Fruit fly (Drosophila melanogaster) whole organism, embryonic: Measurements from ENCODE around the gene Bub1.

ENCODE experiments used
- Asciz ChIP-seq: fragments of 200-800 bp; sonication (Bioruptor generic); optimal IDR thresholded peaks from 2 replicates; lab custom pipeline; 2017; ENCODE audit warnings: missing biosample characterization, mild to moderate bottlenecking, missing genetic modification characterization, missing genetic modification reagents
- CG10543 ChIP-seq: fragments of 200-800 bp; sonication (Bioruptor generic); optimal IDR thresholded peaks from 3 replicates; lab custom pipeline; 2017; ENCODE audit warnings: missing biosample characterization, mild to moderate bottlenecking, missing genetic modification characterization, moderate library complexity
- CG12236 ChIP-seq: fragments of 200-800 bp; sonication (Bioruptor generic); optimal IDR thresholded peaks from 2 replicates; lab custom pipeline; 2016; ENCODE audit warnings: missing biosample characterization, missing genetic modification characterization
- CG12391 ChIP-seq: fragments of 200-800 bp; sonication (Bioruptor generic); optimal IDR thresholded peaks from 3 replicates; lab custom pipeline; 2018; ENCODE audit warnings: missing biosample characterization, mild to moderate bottlenecking, missing genetic modification characterization, moderate library complexity
- CG12744 ChIP-seq: fragments of 200-800 bp; sonication (Bioruptor generic); optimal IDR thresholded peaks from 2 replicates; lab custom pipeline; 2016; ENCODE audit warnings: missing biosample characterization, missing genetic modification characterization
- CG12942 ChIP-seq: fragments of 200-800 bp; sonication (Bioruptor generic); optimal IDR thresholded peaks from 3 replicates; lab custom pipeline; 2016; ENCODE audit warnings: missing biosample characterization, missing genetic modification characterization
- CG13424 ChIP-seq: fragments of 200-800 bp; sonication (Bioruptor generic); optimal IDR thresholded peaks from 2 replicates; lab custom pipeline; 2019; ENCODE audit warnings: missing biosample characterization, mild to moderate bottlenecking, missing genetic modification characterization, moderate library complexity
- CG14710 ChIP-seq: fragments of 200-800 bp; sonication (Bioruptor generic); optimal IDR thresholded peaks from 3 replicates; lab custom pipeline; 2019; ENCODE audit warnings: missing biosample characterization, mild to moderate bottlenecking, missing genetic modification characterization, moderate library complexity
- CG15073 ChIP-seq: fragments of 200-800 bp; sonication (Bioruptor generic); optimal IDR thresholded peaks from 2 replicates; lab custom pipeline; 2016; ENCODE audit warnings: missing biosample characterization, missing genetic modification characterization
- CG1647 ChIP-seq: fragments of 200-800 bp; sonication (Bioruptor generic); optimal IDR thresholded peaks from 3 replicates; lab custom pipeline; 2016; ENCODE audit warnings: missing biosample characterization, missing genetic modification characterization
- CG17568 ChIP-seq: fragments of 200-800 bp; sonication (Bioruptor generic); optimal IDR thresholded peaks from 2 replicates; lab custom pipeline; 2018; ENCODE audit warnings: missing biosample characterization, mild to moderate bottlenecking, missing genetic modification characterization, moderate library complexity
- CG2889 ChIP-seq: fragments of 200-800 bp; sonication (Bioruptor generic); IDR thresholded peaks from 3 replicates; pipeline ENCODE4 v1.3.6; 2022; ENCODE audit warnings: missing biosample characterization, missing genetic modification characterization
- CG33213 ChIP-seq: fragments of 200-800 bp; sonication (Bioruptor generic); optimal IDR thresholded peaks from 3 replicates; lab custom pipeline; 2016; ENCODE audit warnings: missing biosample characterization, missing genetic modification characterization
- CG34422 ChIP-seq: fragments of 200-800 bp; sonication (Bioruptor generic); IDR thresholded peaks from 3 replicates; pipeline ENCODE4 v1.3.6; 2022; ENCODE audit warnings: missing biosample characterization, missing genetic modification characterization
- CG4282 ChIP-seq: fragments of 200-800 bp; sonication (Bioruptor generic); optimal IDR thresholded peaks from 2 replicates; lab custom pipeline; 2016; ENCODE audit warnings: missing biosample characterization, missing genetic modification characterization
- CG4730 ChIP-seq: fragments of 200-800 bp; sonication (Bioruptor generic); IDR thresholded peaks from 2 replicates; pipeline ENCODE4 v1.3.6; 2022; ENCODE audit warnings: missing biosample characterization, missing genetic modification characterization
- CG7357 ChIP-seq: fragments of 200-800 bp; sonication (Bioruptor generic); IDR thresholded peaks from 3 replicates; pipeline ENCODE4 v1.3.6; 2022; ENCODE audit warnings: missing biosample characterization, missing genetic modification characterization
- CG9609 ChIP-seq: fragments of 200-800 bp; sonication (Bioruptor generic); optimal IDR thresholded peaks from 3 replicates; lab custom pipeline; 2016; ENCODE audit warnings: missing biosample characterization, missing genetic modification characterization
- CG9817 ChIP-seq: fragments of 200-800 bp; sonication (Bioruptor generic); optimal IDR thresholded peaks from 2 replicates; lab custom pipeline; 2018; ENCODE audit warnings: missing biosample characterization, mild to moderate bottlenecking, missing genetic modification characterization, moderate library complexity
- Dek ChIP-seq: fragments of 200-800 bp; sonication (Bioruptor generic); optimal IDR thresholded peaks from 3 replicates; lab custom pipeline; 2019; ENCODE audit warnings: missing biosample characterization, mild to moderate bottlenecking, missing genetic modification characterization, moderate library complexity
- Doc3 ChIP-seq: fragments of 200-800 bp; sonication (Bioruptor generic); IDR thresholded peaks from 3 replicates; pipeline ENCODE4 v1.3.6; 2022; ENCODE audit warnings: missing biosample characterization, missing genetic modification characterization; ENCODE audit not compliant: partially characterized antibody
- Ets97D ChIP-seq: fragments of 200-800 bp; sonication (Bioruptor generic); optimal IDR thresholded peaks from 3 replicates; lab custom pipeline; 2016; ENCODE audit warnings: missing biosample characterization, missing genetic modification characterization
- Fer2 ChIP-seq: fragments of 200-800 bp; sonication (Bioruptor generic); optimal IDR thresholded peaks from 2 replicates; lab custom pipeline; 2018; ENCODE audit warnings: missing biosample characterization, mild to moderate bottlenecking, missing genetic modification characterization, moderate library complexity
- Fer3 ChIP-seq: fragments of 200-800 bp; sonication (Bioruptor generic); optimal IDR thresholded peaks from 2 replicates; lab custom pipeline; 2018; ENCODE audit warnings: missing biosample characterization, mild to moderate bottlenecking, missing genetic modification characterization, moderate library complexity
- HHEX ChIP-seq: fragments of 200-800 bp; sonication (Bioruptor generic); optimal IDR thresholded peaks from 3 replicates; lab custom pipeline; 2017; ENCODE audit warnings: missing biosample characterization, mild to moderate bottlenecking, missing genetic modification characterization, missing genetic modification reagents
- HLHmδ ChIP-seq: fragments of 200-800 bp; sonication (Bioruptor generic); optimal IDR thresholded peaks from 2 replicates; lab custom pipeline; 2018; ENCODE audit warnings: missing biosample characterization, mild to moderate bottlenecking, missing genetic modification characterization, moderate library complexity
- Lim3 ChIP-seq: fragments of 200-800 bp; sonication (Bioruptor generic); IDR thresholded peaks from 2 replicates; pipeline ENCODE4 v1.3.6; 2022; ENCODE audit warnings: missing biosample characterization, missing genetic modification characterization
- Med ChIP-seq: fragments of 200-800 bp; sonication (Bioruptor generic); peaks from one replicate; lab custom pipeline; 2016; ENCODE audit warnings: missing biosample characterization, missing genetic modification characterization, mild to moderate bottlenecking, inconsistent platforms, moderate library complexity
- Meics ChIP-seq: fragments of 200-800 bp; sonication (Bioruptor generic); optimal IDR thresholded peaks from 2 replicates; lab custom pipeline; 2017; ENCODE audit warnings: missing biosample characterization, mild to moderate bottlenecking, missing genetic modification characterization
- Oaz ChIP-seq: fragments of 200-800 bp; sonication (Bioruptor generic); IDR thresholded peaks from 2 replicates; pipeline ENCODE4 v1.3.6; 2022; ENCODE audit warnings: missing biosample characterization, missing genetic modification characterization
- Sox100B ChIP-seq: fragments of 200-800 bp; sonication (Bioruptor generic); optimal IDR thresholded peaks from 3 replicates; lab custom pipeline; 2018; ENCODE audit warnings: missing biosample characterization, mild to moderate bottlenecking, missing genetic modification characterization
- az2 ChIP-seq: fragments of 200-800 bp; sonication (Bioruptor generic); optimal IDR thresholded peaks from 3 replicates; lab custom pipeline; 2016; ENCODE audit warnings: missing biosample characterization, missing genetic modification characterization
- bbx ChIP-seq: fragments of 200-800 bp; sonication (Bioruptor generic); IDR thresholded peaks from 2 replicates; pipeline ENCODE4 v1.3.6; 2022; ENCODE audit warnings: missing biosample characterization, missing genetic modification characterization; ENCODE audit not compliant: partially characterized antibody
- en ChIP-seq: fragments of 200-800 bp; sonication (Bioruptor generic); optimal IDR thresholded peaks from 2 replicates; lab custom pipeline; 2016; ENCODE audit warnings: missing biosample characterization, missing genetic modification characterization
- fd3F ChIP-seq: fragments of 200-800 bp; sonication (Bioruptor generic); optimal IDR thresholded peaks from 2 replicates; lab custom pipeline; 2018; ENCODE audit warnings: missing biosample characterization, mild to moderate bottlenecking, missing genetic modification characterization, moderate library complexity
- fd96Cb ChIP-seq: fragments of 200-800 bp; sonication (Bioruptor generic); optimal IDR thresholded peaks from 2 replicates; lab custom pipeline; 2018; ENCODE audit warnings: missing biosample characterization, mild to moderate bottlenecking, missing genetic modification characterization, moderate library complexity
- fru ChIP-seq: fragments of >200 bp; optimal IDR thresholded peaks from 2 replicates; lab custom pipeline; 2017
- inv ChIP-seq: fragments of 200-800 bp; sonication (Bioruptor generic); IDR thresholded peaks from 2 replicates; pipeline ENCODE4 v1.3.6; 2022; ENCODE audit warnings: missing biosample characterization, missing genetic modification characterization; ENCODE audit not compliant: partially characterized antibody
- ken ChIP-seq: fragments of 200-800 bp; sonication (Bioruptor generic); IDR thresholded peaks from 3 replicates; pipeline ENCODE4 v1.3.6; 2022; ENCODE audit warnings: missing biosample characterization, missing genetic modification characterization
- lilli ChIP-seq: fragments of 200-800 bp; sonication (Bioruptor generic); optimal IDR thresholded peaks from 3 replicates; lab custom pipeline; 2016; ENCODE audit warnings: missing biosample characterization, missing genetic modification characterization
- nerfin-1 ChIP-seq: fragments of 200-800 bp; sonication (Bioruptor generic); optimal IDR thresholded peaks from 3 replicates; lab custom pipeline; 2019; ENCODE audit warnings: missing biosample characterization, mild to moderate bottlenecking, missing genetic modification characterization, moderate library complexity
- pan ChIP-seq, 4 experiments: fragments of >200 bp in 3 of 4; fragments of 200-800 bp in 1 of 4; sonication (Bioruptor generic) in 1 of 4; optimal IDR thresholded peaks in 3 of 4; IDR thresholded peaks in 1 of 4; 2 replicates each; pipeline versions ENCODE4 v1.3.6 to Lab custom; 2017 to 2022; ENCODE audit warnings: missing biosample characterization in 2 of 4, missing genetic modification characterization in 2 of 4, mixed read lengths in 1 of 4
- pnt ChIP-seq: fragments of 200-800 bp; sonication (Bioruptor generic); optimal IDR thresholded peaks from 3 replicates; lab custom pipeline; 2016; ENCODE audit warnings: missing biosample characterization, missing genetic modification characterization
- sc ChIP-seq, 3 experiments: fragments of >200 bp in 2 of 3; fragments of 200-800 bp in 1 of 3; sonication (Bioruptor generic) in 1 of 3; optimal IDR thresholded peaks; 2 replicates in 2 of 3; 3 replicates in 1 of 3; lab custom pipeline; 2017; ENCODE audit warnings: mild to moderate bottlenecking in 1 of 3, missing biosample characterization in 1 of 3, missing genetic modification characterization in 1 of 3, missing genetic modification reagents in 1 of 3
- schlank ChIP-seq: fragments of 200-800 bp; sonication (Bioruptor generic); optimal IDR thresholded peaks from 2 replicates; lab custom pipeline; 2018; ENCODE audit warnings: missing biosample characterization, mild to moderate bottlenecking, missing genetic modification characterization
- shn ChIP-seq: fragments of 200-800 bp; sonication (Bioruptor generic); optimal IDR thresholded peaks from 3 replicates; lab custom pipeline; 2016; ENCODE audit warnings: missing biosample characterization, missing genetic modification characterization
- slbo ChIP-seq: fragments of 200-800 bp; sonication (Bioruptor generic); IDR thresholded peaks from 2 replicates; pipeline ENCODE4 v1.3.6; 2022; ENCODE audit warnings: missing biosample characterization, missing genetic modification characterization
- z ChIP-seq: fragments of 200-800 bp; sonication (Bioruptor generic); IDR thresholded peaks from 3 replicates; pipeline ENCODE4 v1.3.6; 2022; ENCODE audit warnings: missing biosample characterization, missing genetic modification characterization
- zfh2 ChIP-seq: fragments of 200-800 bp; sonication (Bioruptor generic); optimal IDR thresholded peaks from 2 replicates; lab custom pipeline; 2016; ENCODE audit warnings: missing biosample characterization, missing genetic modification characterization

Gene Bub1

DNA sequence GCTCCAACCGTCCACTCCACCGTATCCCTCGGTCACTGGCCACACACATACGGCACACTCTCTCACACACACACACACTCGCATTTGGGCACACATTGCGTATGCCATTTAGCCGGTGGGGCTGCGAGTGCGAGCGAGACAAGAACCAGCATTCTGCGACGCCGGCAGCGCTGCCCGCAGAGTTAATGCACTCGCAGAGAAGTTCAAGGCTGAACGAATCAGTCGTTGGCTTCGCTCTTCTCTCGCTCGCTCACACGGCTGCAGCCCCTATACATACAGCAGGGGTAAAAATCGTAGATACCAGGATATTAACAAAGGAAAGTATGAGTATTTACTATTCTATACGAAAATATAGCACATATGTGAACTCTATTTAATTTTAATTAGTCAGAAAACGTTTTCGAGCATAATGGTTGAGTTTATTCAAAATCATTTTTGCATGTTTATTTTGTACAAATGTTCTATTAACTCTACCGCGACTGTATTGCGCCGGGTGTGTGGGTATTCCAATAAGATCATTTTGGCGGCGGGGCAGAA, 14.4 kb downstream of the Bub1 start (continued):
- TF ChIP-seq pnt (GFP tag; lab: Kevin White, UChicago) (peak; percentile 76), CG12236 (GFP tag; lab: Kevin White, UChicago) (peak; percentile 58), CG14710 (tag; lab: Kevin White, UChicago) (peak; percentile 87), nerfin-1 (tag; lab: Kevin White, UChicago) (peak; percentile 84), HHEX (peak; percentile 64), CG15073 (GFP tag; lab: Kevin White, UChicago) (peak; percentile 22), Doc3 (GFP tag; lab: Robert Waterston, UW) (no peak), schlank (tag; lab: Kevin White, UChicago) (no peak), slbo (GFP tag; lab: Robert Waterston, UW) (peak; percentile 53; the same call in 1 of the 2 replicates), CG12391 (tag; lab: Kevin White, UChicago) (peak; percentile 86), CG10543 (GFP tag; lab: Kevin White, UChicago) (no peak), Dek (peak; percentile 21), CG1647 (no peak), CG9817 (tag; lab: Kevin White, UChicago) (peak; percentile 5), Med (GFP tag; lab: Kevin White, UChicago) (peak; percentile 88), CG7357 (GFP tag; lab: Robert Waterston, UW) (peak; percentile 45; the same call in 1 of the 3 replicates), HLHmδ (peak; percentile 35), fd3F (GFP tag; lab: Kevin White, UChicago) (no peak), CG4282 (GFP tag; lab: Kevin White, UChicago) (no peak), az2 (GFP tag; lab: Kevin White, UChicago) (peak; percentile 70), Fer3 (peak; percentile 50), pan (optimal IDR thresholded peaks at IDR 0.05; lab: Kevin White, UChicago) (no peak), pan (GFP tag; optimal IDR thresholded peaks at IDR 0.05 in 1 of 2, IDR thresholded peaks at IDR 0.05 in 1 of 2) (peak in 1 of 2 experiments; percentile 72), Asciz (GFP tag; lab: Kevin White, UChicago) (peak; percentile 80), Meics (GFP tag; lab: Kevin White, UChicago) (peak; percentile 47), Fer2 (no peak), CG13424 (tag; lab: Kevin White, UChicago) (peak; percentile 83), Oaz (GFP tag; lab: Robert Waterston, UW) (no peak), CG12942 (GFP tag; lab: Kevin White, UChicago) (peak; percentile 54), Sox100B (GFP tag; lab: Kevin White, UChicago) (peak; percentile 74), en (GFP tag; lab: Kevin White, UChicago) (peak; percentile 55), CG9609 (GFP tag; lab: Kevin White, UChicago) (no peak), lilli (GFP tag; lab: Kevin White, UChicago) (peak; percentile 61), zfh2 (no peak), Lim3 (GFP tag; lab: Robert Waterston, UW) (no peak), CG17568 (GFP tag; lab: Kevin White, UChicago) (peak; percentile 49), CG34422 (0 out of 3 replicates have a peak, but pooled peaks have one; percentile 36), CG12744 (GFP tag; lab: Kevin White, UChicago) (no peak), ken (GFP tag; lab: Robert Waterston, UW) (peak; percentile 69; the same call in 1 of the 3 replicates), CG33213 (peak; percentile 7), CG2889 (no peak), bbx (GFP tag; lab: Robert Waterston, UW) (no peak), shn (GFP tag; lab: Kevin White, UChicago) (peak; percentile 21), CG4730 (no peak), fd96Cb (peak; percentile 85), sc (optimal IDR thresholded peaks at IDR 0.05; lab: Kevin White, UChicago) (no peak), sc (GFP tag; optimal IDR thresholded peaks at IDR 0.05; lab: Kevin White, UChicago) (peak; percentile 60), z (GFP tag; lab: Robert Waterston, UW) (peak; percentile 53; the same call in 1 of the 3 replicates), fru (lab: Kevin White, UChicago) (no peak), inv (GFP tag; lab: Robert Waterston, UW) (no peak), Ets97D (GFP tag; lab: Kevin White, UChicago) (peak; percentile 30)
